Worm (Caenorhabditis elegans) whole organism, young adult: Measurements from ENCODE around the gene zipt-7.1.

Source experiments
- B0035.1 ChIP-seq: sonication (generic microtip); optimal IDR thresholded peaks from 2 replicates; lab custom pipeline; 2016; ENCODE audit warnings: missing genetic modification characterization, mild to moderate bottlenecking, missing compliant biosample characterization, missing genotype, missing genetic modification reagents
- F10E7.11 ChIP-seq: sonication (generic microtip); optimal IDR thresholded peaks from 2 replicates; lab custom pipeline; 2017; ENCODE audit warnings: mild to moderate bottlenecking, missing genetic modification characterization, moderate library complexity, missing compliant biosample characterization
- F49E8.2 ChIP-seq: sonication (generic microtip); optimal IDR thresholded peaks from 3 replicates; lab custom pipeline; 2017; ENCODE audit warnings: missing genetic modification characterization, mild to moderate bottlenecking, missing compliant biosample characterization, antibody characterized with exemption, moderate library complexity; ENCODE audit not compliant: insufficient read depth
- F57C9.4 ChIP-seq: sonication (generic microtip); optimal IDR thresholded peaks from 2 replicates; lab custom pipeline; 2017; ENCODE audit warnings: mild to moderate bottlenecking, missing genetic modification characterization, missing compliant biosample characterization
- T26A5.8 ChIP-seq: sonication (generic microtip); optimal IDR thresholded peaks from 2 replicates; lab custom pipeline; 2016; ENCODE audit warnings: missing genetic modification characterization, missing compliant biosample characterization
- Y53F4B.3 ChIP-seq: fragments of 200-800 bp; sonication (Bioruptor generic); IDR thresholded peaks from 2 replicates; pipeline ENCODE4 v1.3.6; 2022; ENCODE audit warnings: missing genetic modification reagents, missing genetic modification characterization, missing compliant biosample characterization
- Y53G8AR.9 ChIP-seq: fragments of 200-800 bp; sonication (Bioruptor generic); conservative IDR thresholded peaks from 2 replicates; pipeline ENCODE4 v1.3.6; 2022; ENCODE audit warnings: missing genetic modification reagents, missing genetic modification characterization, missing compliant biosample characterization
- Y56A3A.18 ChIP-seq: fragments of 200-800 bp; sonication (Bioruptor generic); IDR thresholded peaks from 2 replicates; pipeline ENCODE4 v1.3.6; 2022; ENCODE audit warnings: missing genetic modification reagents, missing genetic modification characterization, missing compliant biosample characterization
- ZK185.1 ChIP-seq: sonication (generic microtip); optimal IDR thresholded peaks from 2 replicates; lab custom pipeline; 2016; ENCODE audit warnings: mild to moderate bottlenecking, missing genetic modification characterization, missing compliant biosample characterization; ENCODE audit not compliant: poor library complexity, severe bottlenecking
- aptf-2 ChIP-seq: fragments of 200-800 bp; sonication (Bioruptor generic); conservative IDR thresholded peaks from 2 replicates; pipeline ENCODE4 v1.3.6; 2022; ENCODE audit warnings: missing genetic modification reagents, missing genetic modification characterization, missing compliant biosample characterization
- atf-7 ChIP-seq: sonication (generic microtip); optimal IDR thresholded peaks from 2 replicates; lab custom pipeline; 2017; ENCODE audit warnings: mild to moderate bottlenecking, missing genetic modification characterization, missing compliant biosample characterization
- athp-1 ChIP-seq: sonication (generic microtip); optimal IDR thresholded peaks from 2 replicates; lab custom pipeline; 2017; ENCODE audit warnings: mild to moderate bottlenecking, missing genetic modification characterization, missing compliant biosample characterization
- ceh-27 ChIP-seq: fragments of 200-800 bp; sonication (Bioruptor generic); optimal IDR thresholded peaks from 2 replicates; lab custom pipeline; 2018; ENCODE audit warnings: mild to moderate bottlenecking, missing genetic modification characterization, moderate library complexity, missing compliant biosample characterization
- ceh-40 ChIP-seq: fragments of 200-800 bp; sonication (Bioruptor generic); IDR thresholded peaks from 2 replicates; pipeline ENCODE4 v1.3.6; 2022; ENCODE audit warnings: missing genetic modification characterization, missing compliant biosample characterization
- ceh-58 ChIP-seq: fragments of 200-800 bp; sonication (Bioruptor generic); IDR thresholded peaks from 2 replicates; pipeline ENCODE4 v1.3.6; 2022; ENCODE audit warnings: missing genetic modification characterization, missing compliant biosample characterization
- die-1 ChIP-seq: sonication (generic microtip); optimal IDR thresholded peaks from 2 replicates; lab custom pipeline; 2016; ENCODE audit warnings: missing genotype, mild to moderate bottlenecking, missing genetic modification characterization, missing compliant biosample characterization
- dox-1 ChIP-seq: fragments of 200-800 bp; sonication (Bioruptor generic); IDR thresholded peaks from 2 replicates; pipeline ENCODE4 v1.3.6; 2022; ENCODE audit warnings: missing genetic modification reagents, missing genetic modification characterization, missing compliant biosample characterization
- dpff-1 ChIP-seq: sonication (generic microtip); optimal IDR thresholded peaks from 2 replicates; lab custom pipeline; 2017; ENCODE audit warnings: mild to moderate bottlenecking, missing genetic modification characterization, missing compliant biosample characterization
- egrh-3 ChIP-seq: fragments of 200-800 bp; sonication (Bioruptor generic); IDR thresholded peaks from 2 replicates; pipeline ENCODE4 v1.3.6; 2022; ENCODE audit warnings: missing genetic modification reagents, missing genetic modification characterization, missing compliant biosample characterization
- ekl-4 ChIP-seq: fragments of 200-800 bp; sonication (Bioruptor generic); IDR thresholded peaks from 2 replicates; pipeline ENCODE4 v1.3.6; 2022; ENCODE audit warnings: missing genetic modification reagents, missing genetic modification characterization, missing compliant biosample characterization
- gei-17 ChIP-seq: fragments of 200-800 bp; sonication (Bioruptor generic); optimal IDR thresholded peaks from 2 replicates; lab custom pipeline; 2018; ENCODE audit warnings: mild to moderate bottlenecking, missing genetic modification characterization, missing compliant biosample characterization
- hlh-26 ChIP-seq: fragments of 200-800 bp; sonication (Bioruptor generic); conservative IDR thresholded peaks from 2 replicates; pipeline ENCODE4 v1.3.6; 2022; ENCODE audit warnings: missing genetic modification reagents, missing genetic modification characterization, missing compliant biosample characterization
- hmg-1.2 ChIP-seq: fragments of 200-800 bp; sonication (Bioruptor generic); IDR thresholded peaks from 2 replicates; pipeline ENCODE4 v1.3.6; 2022; ENCODE audit warnings: missing genetic modification reagents, missing genetic modification characterization, missing compliant biosample characterization
- hmg-20 ChIP-seq: fragments of 200-800 bp; sonication (Bioruptor generic); IDR thresholded peaks from 2 replicates; pipeline ENCODE4 v1.3.6; 2022; ENCODE audit warnings: missing genetic modification reagents, missing genetic modification characterization, missing compliant biosample characterization
- hsf-1 ChIP-seq: fragments of 200-800 bp; sonication (Bioruptor generic); IDR thresholded peaks from 2 replicates; pipeline ENCODE4 v1.3.6; 2022; ENCODE audit warnings: missing genetic modification reagents, missing genetic modification characterization, missing compliant biosample characterization
- let-526 ChIP-seq: fragments of 200-800 bp; sonication (Bioruptor generic); IDR thresholded peaks from 2 replicates; pipeline ENCODE4 v1.3.6; 2022; ENCODE audit warnings: missing genetic modification reagents, missing genetic modification characterization, missing compliant biosample characterization
- lin-35 ChIP-seq, 3 experiments: fragments of 150-350 bp in 2 of 3; sonication (generic microtip) in 1 of 3; optimal IDR thresholded peaks; 2 replicates each; lab custom pipeline; 2014 to 2018; ENCODE audit warnings: missing biosample characterization in 3 of 3, missing genetic modification characterization in 3 of 3, missing genetic modification reagents in 3 of 3
- lin-40 ChIP-seq: sonication (generic microtip); optimal IDR thresholded peaks from 2 replicates; lab custom pipeline; 2016; ENCODE audit warnings: missing genetic modification characterization, mild to moderate bottlenecking, missing compliant biosample characterization, missing genotype, missing genetic modification reagents
- lsl-1 ChIP-seq: fragments of 200-800 bp; sonication (Bioruptor generic); optimal IDR thresholded peaks from 2 replicates; lab custom pipeline; 2018; ENCODE audit warnings: mild to moderate bottlenecking, missing genetic modification characterization, moderate library complexity, missing compliant biosample characterization
- madf-10 ChIP-seq: sonication (generic microtip); optimal IDR thresholded peaks from 2 replicates; lab custom pipeline; 2016; ENCODE audit warnings: mild to moderate bottlenecking, missing genetic modification characterization, missing compliant biosample characterization
- madf-8 ChIP-seq: fragments of 200-800 bp; sonication (Bioruptor generic); conservative IDR thresholded peaks from 2 replicates; pipeline ENCODE4 v1.3.6; 2022; ENCODE audit warnings: missing genetic modification reagents, missing genetic modification characterization, missing compliant biosample characterization
- mel-28 ChIP-seq: sonication (generic microtip); optimal IDR thresholded peaks from 2 replicates; lab custom pipeline; 2016; ENCODE audit warnings: borderline replicate concordance, mild to moderate bottlenecking, missing genetic modification characterization, missing compliant biosample characterization
- mes-4 ChIP-seq: sonication (generic microtip); optimal IDR thresholded peaks from 2 replicates; lab custom pipeline; 2016; ENCODE audit warnings: missing genotype, missing genetic modification characterization, missing compliant biosample characterization
- nfya-1 ChIP-seq: sonication (generic microtip); optimal IDR thresholded peaks from 2 replicates; lab custom pipeline; 2017; ENCODE audit warnings: antibody characterized with exemption, missing compliant biosample characterization, missing genetic modification characterization, borderline replicate concordance; ENCODE audit not compliant: insufficient read depth
- nhr-27 ChIP-seq: fragments of 200-800 bp; sonication (Bioruptor generic); optimal IDR thresholded peaks from 2 replicates; lab custom pipeline; 2018; ENCODE audit warnings: mild to moderate bottlenecking, missing genetic modification characterization, moderate library complexity, missing compliant biosample characterization
- rcor-1 ChIP-seq: fragments of 200-800 bp; sonication (Bioruptor generic); IDR thresholded peaks from 2 replicates; pipeline ENCODE4 v1.3.6; 2022; ENCODE audit warnings: missing genetic modification reagents, missing genetic modification characterization, missing compliant biosample characterization
- rpc-1 ChIP-seq, 2 experiments: fragments of 150-350 bp in 1 of 2; sonication (generic microtip) in 1 of 2; optimal IDR thresholded peaks; 2 replicates each; lab custom pipeline; 2014 to 2018; ENCODE audit warnings: missing biosample characterization in 1 of 2, missing genetic modification characterization in 1 of 2, missing genetic modification reagents in 1 of 2, missing genotype in 1 of 2
- snpc-1.1 ChIP-seq: sonication (generic microtip); optimal IDR thresholded peaks from 2 replicates; lab custom pipeline; 2017; ENCODE audit warnings: missing genetic modification characterization, mild to moderate bottlenecking, missing compliant biosample characterization, antibody characterized with exemption, moderate library complexity, missing genotype, missing genetic modification reagents; ENCODE audit not compliant: insufficient read depth
- snpc-1.3 ChIP-seq: sonication (generic microtip); optimal IDR thresholded peaks from 2 replicates; lab custom pipeline; 2017; ENCODE audit warnings: missing genetic modification characterization, mild to moderate bottlenecking, missing compliant biosample characterization, antibody characterized with exemption, moderate library complexity, missing genotype, missing genetic modification reagents; ENCODE audit not compliant: insufficient read depth
- snpc-3.4 ChIP-seq: sonication (generic microtip); optimal IDR thresholded peaks from 2 replicates; lab custom pipeline; 2017; ENCODE audit warnings: missing genetic modification characterization, mild to moderate bottlenecking, missing compliant biosample characterization, antibody characterized with exemption, moderate library complexity, missing genotype, missing genetic modification reagents
- tbp1 ChIP-seq: fragments of 200-800 bp; sonication (Bioruptor generic); optimal IDR thresholded peaks from 2 replicates; lab custom pipeline; 2018; ENCODE audit warnings: mild to moderate bottlenecking, missing genetic modification characterization, missing compliant biosample characterization
- tlf-1 ChIP-seq: fragments of 200-800 bp; sonication (Bioruptor generic); optimal IDR thresholded peaks from 2 replicates; lab custom pipeline; 2018; ENCODE audit warnings: mild to moderate bottlenecking, missing genetic modification characterization, missing compliant biosample characterization
- unc-62 ChIP-seq: fragments of 150-350 bp; optimal IDR thresholded peaks from 2 replicates; lab custom pipeline; 2014; ENCODE audit warnings: missing biosample characterization, missing genetic modification reagents, missing genetic modification characterization
- zim-3 ChIP-seq: sonication (generic microtip); optimal IDR thresholded peaks from 2 replicates; lab custom pipeline; 2017; ENCODE audit warnings: mild to moderate bottlenecking, missing genetic modification characterization, moderate library complexity, missing compliant biosample characterization
- ztf-18 ChIP-seq: sonication (generic microtip); optimal IDR thresholded peaks from 2 replicates; lab custom pipeline; 2016; ENCODE audit warnings: missing genotype, mild to moderate bottlenecking, missing genetic modification characterization, missing compliant biosample characterization
- ztf-22 ChIP-seq: fragments of 200-800 bp; sonication (Bioruptor generic); optimal IDR thresholded peaks from 2 replicates; lab custom pipeline; 2018; ENCODE audit warnings: mild to moderate bottlenecking, missing genetic modification characterization, moderate library complexity, missing compliant biosample characterization
- ztf-26 ChIP-seq: sonication (generic microtip); optimal IDR thresholded peaks from 2 replicates; lab custom pipeline; 2017; ENCODE audit warnings: missing genetic modification characterization, missing compliant biosample characterization

zipt-7.1 gene

DNA sequence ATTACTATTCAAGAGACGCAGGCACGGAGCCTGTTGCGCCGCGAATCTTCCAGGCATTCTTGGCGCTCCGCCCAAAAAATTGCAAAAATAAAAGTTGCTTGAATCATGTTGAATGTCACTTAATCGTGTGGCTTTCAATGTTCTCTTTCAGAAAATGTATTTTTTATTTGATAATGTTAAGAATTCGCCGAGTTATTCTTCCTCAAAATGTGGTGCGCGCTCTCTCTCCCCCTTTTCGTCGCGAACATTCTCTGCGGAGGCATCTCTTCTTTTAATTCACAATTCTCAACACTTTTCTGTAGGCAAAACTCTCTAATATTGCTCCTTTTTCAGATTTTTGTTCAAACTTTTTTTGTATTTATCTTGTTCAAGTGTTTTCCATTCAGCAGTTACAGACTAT, 9.6 kb downstream of the zipt-7.1 start (continued):
- TF ChIP-seq aptf-2 (GFP tag; lab: Robert Waterston, UW) (peak; percentile 78), rpc-1 (optimal IDR thresholded peaks at IDR 0.05; lab: Kevin White, UChicago) (peak; percentile 80), rpc-1 (tag; optimal IDR thresholded peaks at IDR 0.05; lab: Kevin White, UChicago) (no peak), ZK185.1 (tag; lab: Kevin White, UChicago) (peak; percentile 79), zim-3 (peak; percentile 95), snpc-1.1 (tag; lab: Kevin White, UChicago) (no peak), tlf-1 (GFP tag; lab: Kevin White, UChicago) (peak; percentile 99), madf-10 (tag; lab: Kevin White, UChicago) (peak; percentile 91), mel-28 (tag; lab: Kevin White, UChicago) (peak; percentile 82), F10E7.11 (peak; percentile 81), let-526 (GFP tag; lab: Robert Waterston, UW) (peak; percentile 98), nhr-27 (tag; lab: Kevin White, UChicago) (peak; percentile 29), tbp1 (GFP tag; lab: Kevin White, UChicago) (peak; percentile 80), atf-7 (tag; lab: Kevin White, UChicago) (peak; percentile 96), hmg-1.2 (GFP tag; lab: Robert Waterston, UW) (peak; percentile 91), snpc-1.3 (tag; lab: Kevin White, UChicago) (peak; percentile 61), ztf-22 (GFP tag; lab: Kevin White, UChicago) (no peak), athp-1 (tag; lab: Kevin White, UChicago) (peak; percentile 96), die-1 (tag; lab: Kevin White, UChicago) (peak; percentile 24), ceh-27 (peak; percentile 96), mes-4 (tag; lab: Kevin White, UChicago) (no peak), hlh-26 (no peak), lsl-1 (GFP tag; lab: Kevin White, UChicago) (peak; percentile 64), F49E8.2 (peak; percentile 88), F57C9.4 (tag; lab: Kevin White, UChicago) (no peak), ztf-26 (tag; lab: Kevin White, UChicago) (peak; percentile 97), ztf-18 (tag; lab: Kevin White, UChicago) (peak; percentile 78), ceh-58 (GFP tag; lab: Robert Waterston, UW) (no peak), Y56A3A.18 (0 out of 2 replicates have a peak, but pooled peaks have one; percentile 38), rcor-1 (peak; percentile 91), hsf-1 (GFP tag; lab: Robert Waterston, UW) (peak; percentile 100), unc-62 (GFP tag; lab: Kevin White, UChicago) (no peak), B0035.1 (peak; percentile 91), nfya-1 (tag; lab: Kevin White, UChicago) (no peak), lin-35 (GFP tag; optimal IDR thresholded peaks at IDR 0.05; lab: Kevin White, UChicago) (peak in 2 of 3 experiments; percentile 85 to 89), ekl-4 (GFP tag; lab: Robert Waterston, UW) (peak; percentile 97), ceh-40 (peak; percentile 71; the same call in 1 of the 2 replicates), T26A5.8 (tag; lab: Kevin White, UChicago) (peak; percentile 5), dox-1 (GFP tag; lab: Robert Waterston, UW) (peak; percentile 96), lin-40 (tag; lab: Kevin White, UChicago) (peak; percentile 99), gei-17 (GFP tag; lab: Kevin White, UChicago) (peak; percentile 88), madf-8 (GFP tag; lab: Robert Waterston, UW) (peak; percentile 61), hmg-20 (GFP tag; lab: Robert Waterston, UW) (peak; percentile 23; the same call in 1 of the 2 replicates), Y53G8AR.9 (GFP tag; lab: Robert Waterston, UW) (peak; percentile 97), Y53F4B.3 (GFP tag; lab: Robert Waterston, UW) (no peak), egrh-3 (GFP tag; lab: Robert Waterston, UW) (peak; percentile 88), snpc-3.4 (tag; lab: Kevin White, UChicago) (peak; percentile 80), dpff-1 (tag; lab: Kevin White, UChicago) (peak; percentile 91)
